Fruit fly (Drosophila melanogaster): ENCODE results near the gene Cdc5.

DNA sequence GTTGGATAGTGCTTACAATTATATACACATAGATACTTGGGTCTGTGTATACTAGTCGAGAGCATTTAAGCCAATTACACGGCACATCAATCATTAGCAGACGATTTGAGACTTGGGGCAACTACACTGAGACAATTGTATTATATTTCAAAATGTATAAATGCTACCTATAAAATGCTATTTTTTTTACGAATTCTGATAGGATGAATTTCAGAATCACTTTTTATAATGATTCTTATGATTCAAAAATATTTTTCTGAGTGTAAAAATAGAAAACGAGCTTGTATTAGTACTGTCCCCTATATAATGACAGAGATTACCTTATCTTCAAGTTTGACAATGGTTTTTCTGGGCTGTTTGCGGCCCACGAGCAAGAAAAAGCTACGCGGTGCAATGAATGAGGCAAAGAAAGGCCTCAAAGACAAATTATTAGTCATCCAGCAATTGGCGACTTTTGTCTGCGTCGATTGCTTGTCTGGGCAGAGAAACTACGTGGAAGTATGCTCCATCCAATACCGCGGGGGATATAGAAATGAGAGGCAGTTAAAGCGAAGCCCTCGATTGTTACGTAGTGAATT, 10.4 kb downstream of the Cdc5 start:
- TF ChIP-seq ttk (optimal IDR thresholded peaks at IDR 0.05) (no peak), Myc (optimal IDR thresholded peaks at IDR 0.05) (no peak), Sin3A (optimal IDR thresholded peaks at IDR 0.05) (no peak), h (optimal IDR thresholded peaks at IDR 0.05) (no peak), psq (optimal IDR thresholded peaks at IDR 0.05) (no peak)
